Fruit fly (Drosophila melanogaster) whole organism, embryonic: ENCODE measurements around the gene CG13001.

Experiments
- Blimp-1 ChIP-seq: fragments of 200-800 bp; sonication (Bioruptor generic); optimal IDR thresholded peaks from 3 replicates; lab custom pipeline; 2018; ENCODE audit warnings: missing biosample characterization, missing genetic modification characterization, mild to moderate bottlenecking, moderate library complexity, missing genetic modification reagents
- CG4730 ChIP-seq: fragments of 200-800 bp; sonication (Bioruptor generic); IDR thresholded peaks from 2 replicates; pipeline ENCODE4 v1.3.6; 2022; ENCODE audit warnings: missing biosample characterization, missing genetic modification characterization
- Hmr ChIP-seq: fragments of 200-800 bp; sonication (Bioruptor generic); optimal IDR thresholded peaks from 3 replicates; lab custom pipeline; 2017; ENCODE audit warnings: mild to moderate bottlenecking, missing biosample characterization, missing genetic modification reagents, missing genetic modification characterization

DNA sequence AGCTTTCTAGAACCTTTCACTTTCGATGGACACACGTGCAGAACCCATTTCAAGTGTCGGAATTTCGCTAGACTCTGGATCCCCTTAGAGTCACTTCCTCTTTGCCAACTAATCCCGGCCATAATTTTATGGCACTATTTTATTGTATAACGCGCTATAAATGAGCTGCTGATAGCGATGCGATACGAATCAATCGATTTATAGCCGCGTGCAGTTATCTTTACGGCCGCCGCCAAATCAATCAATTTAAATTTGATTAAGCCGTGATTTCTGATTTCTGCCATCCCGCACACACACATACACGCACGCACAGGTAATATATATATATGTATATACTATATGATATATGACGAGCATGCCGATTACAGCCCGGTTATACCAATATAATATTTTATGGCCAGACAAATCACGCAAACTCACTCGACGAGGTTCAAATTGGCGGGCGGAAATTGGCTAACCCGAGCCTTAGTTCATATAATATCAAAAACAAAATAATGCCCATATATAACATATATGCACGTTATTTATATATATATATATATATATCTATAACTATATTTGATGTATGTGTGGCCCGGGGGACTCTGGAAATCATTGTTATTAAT lies 21.9 kb downstream of the CG13001 start:
- TF ChIP-seq Hmr (GFP tag; lab: Kevin White, UChicago) (no peak), Blimp-1 (GFP tag; lab: Kevin White, UChicago) (no peak), CG4730 (GFP tag; lab: Robert Waterston, UW) (no peak)
